Fruit fly (Drosophila melanogaster) S2 (cell line): Measurements from ENCODE around the gene Sec71.

Experiments
- CG8478 ChIP-seq: fragments of >200 bp; optimal IDR thresholded peaks from 2 replicates; lab custom pipeline; 2018
- CTCF ChIP-seq, 2 experiments: fragments of >200 bp; optimal IDR thresholded peaks; 2 replicates each; lab custom pipeline; 2018

dm6 chr2L:13833058-13833457 is 39.7 kb downstream of the Sec71 start, which contains the start of the genes GatC, PolG2 and Polr2C:
- TF ChIP-seq CTCF (optimal IDR thresholded peaks at IDR 0.05; lab: Kevin White, UChicago) (no peak), CG8478 (no peak)
